Fruit fly (Drosophila melanogaster): ENCODE data around the gene Ipp.

The Ipp gene

dm6 chr3R:13999531-13999930 lies 40.9 kb downstream of the Ipp start (continued):
- no peak for TF ChIP-seq CG3995 (GFP tag; optimal IDR thresholded peaks at IDR 0.05)
- no peak for TF ChIP-seq Oli (tag; optimal IDR thresholded peaks at IDR 0.05)
- no peak for TF ChIP-seq CG16779 (GFP tag; IDR thresholded peaks at IDR 0.05)
- no peak for TF ChIP-seq fu2 (GFP tag; optimal IDR thresholded peaks at IDR 0.05)
- no peak for TF ChIP-seq cas (GFP tag; IDR thresholded peaks at IDR 0.05)
- no peak for TF ChIP-seq CG17612 (GFP tag; IDR thresholded peaks at IDR 0.05)
- peak; percentile 61 for TF ChIP-seq Fer1 (GFP tag; optimal IDR thresholded peaks at IDR 0.05)
- no peak for TF ChIP-seq zf30C (GFP tag; optimal IDR thresholded peaks at IDR 0.05)
- no peak for TF ChIP-seq br (optimal IDR thresholded peaks at IDR 0.05)
- no peak for TF ChIP-seq CG16863 (GFP tag; optimal IDR thresholded peaks at IDR 0.05)
- TF ChIP-seq sug (tag; optimal IDR thresholded peaks at IDR 0.05) = no peak
- TF ChIP-seq CG10462 (GFP tag; optimal IDR thresholded peaks at IDR 0.05) = no peak
- TF ChIP-seq HmgZ (tag; optimal IDR thresholded peaks at IDR 0.05) = no peak
- peak; percentile 70 for TF ChIP-seq Med (GFP tag)
- TF ChIP-seq nmo (GFP tag; optimal IDR thresholded peaks at IDR 0.05) = peak; percentile 22
- TF ChIP-seq CG30020 (tag; optimal IDR thresholded peaks at IDR 0.05) = no peak
- TF ChIP-seq CG32772 (GFP tag; IDR thresholded peaks at IDR 0.05) = peak; percentile 75
- no peak for TF ChIP-seq Scr (GFP tag; IDR thresholded peaks at IDR 0.05; ENCODE audit: partially characterized antibody)
- TF ChIP-seq H2.0 (GFP tag; IDR thresholded peaks at IDR 0.05) = no peak
- TF ChIP-seq cg (GFP tag; optimal IDR thresholded peaks at IDR 0.05) = no peak
- TF ChIP-seq HLH3B (GFP tag; IDR thresholded peaks at IDR 0.05) = peak; percentile 78
- TF ChIP-seq lbe (GFP tag; optimal IDR thresholded peaks at IDR 0.05) = no peak
- no peak for TF ChIP-seq CG11696 (GFP tag; IDR thresholded peaks at IDR 0.05)
- TF ChIP-seq cad (GFP tag; optimal IDR thresholded peaks at IDR 0.05) = no peak
- peak; percentile 33; the same call in 1 of the 2 replicates for TF ChIP-seq CG32532 (GFP tag; IDR thresholded peaks at IDR 0.05)
- TF ChIP-seq dpn (GFP tag; optimal IDR thresholded peaks at IDR 0.05) = peak in 1 of 2 experiments; percentile 15
- no peak for TF ChIP-seq fd3F (GFP tag; optimal IDR thresholded peaks at IDR 0.05)
- TF ChIP-seq Drgx (GFP tag; IDR thresholded peaks at IDR 0.05) = peak; percentile 82
- TF ChIP-seq CG2202 (tag; optimal IDR thresholded peaks at IDR 0.05) = no peak
- no peak for TF ChIP-seq YL-1 (GFP tag; optimal IDR thresholded peaks at IDR 0.05)
- no peak for TF ChIP-seq zen2 (GFP tag; IDR thresholded peaks at IDR 0.05; ENCODE audit: partially characterized antibody)
- no peak for TF ChIP-seq CG9437 (GFP tag; optimal IDR thresholded peaks at IDR 0.05)
- no peak for TF ChIP-seq gcm2 (GFP tag; optimal IDR thresholded peaks at IDR 0.05)
- TF ChIP-seq mam (GFP tag; optimal IDR thresholded peaks at IDR 0.05) = no peak
- TF ChIP-seq eyg (GFP tag; optimal IDR thresholded peaks at IDR 0.05) = no peak
- peak; percentile 88 for TF ChIP-seq vvl (GFP tag; IDR thresholded peaks at IDR 0.05)
- TF ChIP-seq Rfx (GFP tag; IDR thresholded peaks at IDR 0.05) = peak; percentile 50
- TF ChIP-seq nerfin-1 (tag; optimal IDR thresholded peaks at IDR 0.05) = peak; percentile 73
- TF ChIP-seq CG14860 (GFP tag; IDR thresholded peaks at IDR 0.05; ENCODE audit: partially characterized antibody) = no peak
- TF ChIP-seq Pdp1 (GFP tag; optimal IDR thresholded peaks at IDR 0.05) = peak in 1 of 2 experiments; percentile 65
- TF ChIP-seq Hand (GFP tag; optimal IDR thresholded peaks at IDR 0.05) = no peak
- peak; percentile 52 for TF ChIP-seq CG14710 (tag; optimal IDR thresholded peaks at IDR 0.05)
- TF ChIP-seq CG33557 (GFP tag; optimal IDR thresholded peaks at IDR 0.05) = no peak
- no peak for TF ChIP-seq dm (GFP tag; optimal IDR thresholded peaks at IDR 0.05)
- TF ChIP-seq Hmr (GFP tag; optimal IDR thresholded peaks at IDR 0.05) = no peak
- peak; percentile 72 for TF ChIP-seq CG18764 (GFP tag; optimal IDR thresholded peaks at IDR 0.05)
- TF ChIP-seq Ravus (GFP tag; IDR thresholded peaks at IDR 0.05) = no peak
- peak; percentile 62 for TF ChIP-seq Rx (GFP tag; IDR thresholded peaks at IDR 0.05)
- no peak for TF ChIP-seq CG15269 (tag; optimal IDR thresholded peaks at IDR 0.05)
- peak; percentile 7 for TF ChIP-seq Dek (tag; optimal IDR thresholded peaks at IDR 0.05)
- no peak for TF ChIP-seq CG10366 (GFP tag; IDR thresholded peaks at IDR 0.05)
- TF ChIP-seq zen (tag; optimal IDR thresholded peaks at IDR 0.05) = peak; percentile 68
